Fruit fly (Drosophila melanogaster): Measurements from ENCODE around the gene CG18809.

The CG18809 gene

DNA sequence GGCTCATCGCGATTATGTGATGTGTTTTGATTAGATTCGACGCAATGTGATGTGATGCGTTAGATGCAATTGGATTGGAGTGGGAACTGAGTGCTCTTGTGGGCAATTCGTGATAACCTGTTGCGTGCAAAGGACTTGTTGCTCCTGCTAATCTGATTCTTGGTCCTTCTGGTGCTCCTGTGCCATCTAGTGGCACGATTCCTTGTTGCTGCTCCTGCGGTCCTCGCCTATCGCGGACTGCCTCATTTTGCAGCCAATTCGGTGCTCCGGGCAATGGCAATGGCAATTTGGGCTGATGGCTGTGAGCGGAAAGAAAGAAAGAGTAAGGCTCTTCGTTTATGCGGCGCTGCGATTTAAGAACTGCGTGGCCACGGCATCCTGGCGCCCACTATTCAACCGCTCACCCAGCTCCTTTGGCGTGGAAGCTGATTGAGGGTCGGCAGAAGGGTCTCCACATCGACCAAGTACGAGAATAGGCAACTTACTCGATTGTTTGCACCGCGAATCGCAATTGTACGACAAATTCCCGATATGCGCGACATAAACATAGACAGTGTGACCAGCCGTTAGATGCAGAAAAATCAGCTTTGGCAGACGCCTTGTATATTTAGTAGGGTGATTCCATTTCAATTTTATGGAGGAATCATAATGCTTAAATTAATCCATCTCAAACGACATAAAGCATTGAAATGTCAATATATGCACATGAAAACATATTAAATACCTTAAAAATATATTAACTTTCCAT is 51.0 kb downstream of the CG18809 start, which contains the start of gene Mer (continued):
- TF ChIP-seq CG32532 (GFP tag; IDR thresholded peaks at IDR 0.05) (peak; percentile 89), wdn (GFP tag; IDR thresholded peaks at IDR 0.05) (peak; percentile 55; the same call in 1 of the 2 replicates), CG12236 (GFP tag; optimal IDR thresholded peaks at IDR 0.05) (peak; percentile 51), CG11093 (GFP tag; IDR thresholded peaks at IDR 0.05) (peak; percentile 55; the same call in 2 of the 3 replicates), CG9817 (tag; optimal IDR thresholded peaks at IDR 0.05) (peak; percentile 78), Hr39 (optimal IDR thresholded peaks at IDR 0.05) (no peak), Jarid2 (GFP tag; optimal IDR thresholded peaks at IDR 0.05) (no peak), CG32767 (GFP tag; IDR thresholded peaks at IDR 0.05) (peak; percentile 90), tin (GFP tag; optimal IDR thresholded peaks at IDR 0.05) (peak; percentile 76), sob (GFP tag; IDR thresholded peaks at IDR 0.05) (peak; percentile 86), CG1602 (GFP tag; optimal IDR thresholded peaks at IDR 0.05) (peak; percentile 64), NFAT (GFP tag; IDR thresholded peaks at IDR 0.05) (peak; percentile 48), CG18764 (GFP tag; optimal IDR thresholded peaks at IDR 0.05) (peak; percentile 71), emc (GFP tag; optimal IDR thresholded peaks at IDR 0.05) (peak; percentile 59), CG12769 (tag; optimal IDR thresholded peaks at IDR 0.05) (peak; percentile 94), CG4820 (GFP tag; optimal IDR thresholded peaks at IDR 0.05) (peak; percentile 99), CG2202 (tag; optimal IDR thresholded peaks at IDR 0.05) (peak; percentile 60), Sry-β (GFP tag; optimal IDR thresholded peaks at IDR 0.05) (peak; percentile 14), CG15011 (GFP tag; optimal IDR thresholded peaks at IDR 0.05) (no peak), CG18476 (GFP tag; optimal IDR thresholded peaks at IDR 0.05) (peak; percentile 75), Chrac-16 (GFP tag; optimal IDR thresholded peaks at IDR 0.05) (peak; percentile 81), CG10147 (GFP tag; optimal IDR thresholded peaks at IDR 0.05) (peak; percentile 78), GATAe (GFP tag; conservative IDR thresholded peaks at IDR 0.05) (no peak), CG31388 (GFP tag; optimal IDR thresholded peaks at IDR 0.05) (peak; percentile 36), mld (GFP tag; IDR thresholded peaks at IDR 0.05; ENCODE audit: partially characterized antibody) (no peak), Tbp (GFP tag; optimal IDR thresholded peaks at IDR 0.05) (no peak), dmrt11E (tag; optimal IDR thresholded peaks at IDR 0.05) (peak; percentile 76), eve (GFP tag; optimal IDR thresholded peaks at IDR 0.05) (no peak), pnt (GFP tag; optimal IDR thresholded peaks at IDR 0.05) (peak; percentile 76), Nf-YC (tag; optimal IDR thresholded peaks at IDR 0.05) (peak; percentile 74), B-H2 (GFP tag; optimal IDR thresholded peaks at IDR 0.05) (peak; percentile 66), Eip74EF (GFP tag; optimal IDR thresholded peaks at IDR 0.05) (no peak), Dad (GFP tag; optimal IDR thresholded peaks at IDR 0.05) (peak; percentile 80), E2f1 (GFP tag; IDR thresholded peaks at IDR 0.05) (peak; percentile 82), pum (GFP tag; optimal IDR thresholded peaks at IDR 0.05) (peak; percentile 78), ind (GFP tag; optimal IDR thresholded peaks at IDR 0.05) (peak; percentile 84), HmgD (GFP tag; optimal IDR thresholded peaks at IDR 0.05) (peak; percentile 82), Atf6 (GFP tag; IDR thresholded peaks at IDR 0.05) (peak; percentile 86), CG7556 (GFP tag; optimal IDR thresholded peaks at IDR 0.05) (peak; percentile 75), zen2 (GFP tag; IDR thresholded peaks at IDR 0.05; ENCODE audit: partially characterized antibody) (no peak), nom (GFP tag; optimal IDR thresholded peaks at IDR 0.05) (peak; percentile 79), Hsf (GFP tag; optimal IDR thresholded peaks at IDR 0.05) (peak; percentile 88), dati (GFP tag; IDR thresholded peaks at IDR 0.05) (peak; percentile 63; the same call in 1 of the 2 replicates), CG4404 (GFP tag; IDR thresholded peaks at IDR 0.05) (peak; percentile 60), tx (GFP tag; optimal IDR thresholded peaks at IDR 0.05) (peak; percentile 73), dmrt99B (tag; optimal IDR thresholded peaks at IDR 0.05) (peak; percentile 84), lab (GFP tag; optimal IDR thresholded peaks at IDR 0.05) (peak; percentile 92), ase (GFP tag; IDR thresholded peaks at IDR 0.05) (peak; percentile 79; the same call in 2 of the 3 replicates), cad (GFP tag; optimal IDR thresholded peaks at IDR 0.05) (no peak), Adf1 (GFP tag; IDR thresholded peaks at IDR 0.05) (peak; percentile 45)

Data from whole organism, embryonic.